Worm (Caenorhabditis elegans) whole organism, L1 larva: ENCODE data around the gene K02E2.7.

Source experiments
- C04F5.9 ChIP-seq: sonication (generic microtip); optimal IDR thresholded peaks from 2 replicates; lab custom pipeline; 2016; ENCODE audit warnings: missing genetic modification characterization, missing compliant biosample characterization
- Y116A8C.19 ChIP-seq: sonication (generic microtip); optimal IDR thresholded peaks from 2 replicates; lab custom pipeline; 2016; ENCODE audit warnings: missing compliant biosample characterization, missing genetic modification characterization, borderline replicate concordance
- alr-1 ChIP-seq: fragments of 200-800 bp; sonication (Bioruptor generic); optimal IDR thresholded peaks from 2 replicates; lab custom pipeline; 2018; ENCODE audit warnings: borderline replicate concordance, mild to moderate bottlenecking, missing genetic modification characterization, missing compliant biosample characterization
- aly-2 ChIP-seq: fragments of 150-350 bp; optimal IDR thresholded peaks from 2 replicates; lab custom pipeline; 2014; ENCODE audit warnings: missing biosample characterization, missing genetic modification characterization
- blmp-1 ChIP-seq: fragments of 150-350 bp; optimal IDR thresholded peaks from 2 replicates; lab custom pipeline; 2014; ENCODE audit warnings: missing biosample characterization, missing genetic modification characterization
- ceh-63 ChIP-seq: fragments of 200-800 bp; sonication (Bioruptor generic); optimal IDR thresholded peaks from 2 replicates; lab custom pipeline; 2018; ENCODE audit warnings: mild to moderate bottlenecking, missing genetic modification characterization, missing compliant biosample characterization
- ceh-82 ChIP-seq, 3 experiments: fragments of 150-350 bp in 1 of 3; sonication (generic microtip) in 2 of 3; optimal IDR thresholded peaks; 2 replicates each; lab custom pipeline; 2014 to 2017; ENCODE audit warnings: missing biosample characterization in 3 of 3, missing genetic modification characterization in 3 of 3
- dpl-1 ChIP-seq, 3 experiments: fragments of 150-350 bp in 2 of 3; sonication (generic microtip) in 1 of 3; optimal IDR thresholded peaks; 2 replicates each; lab custom pipeline; 2014 to 2017; ENCODE audit warnings: missing biosample characterization in 3 of 3, missing genetic modification characterization in 3 of 3, missing genetic modification reagents in 3 of 3
- efl-1 ChIP-seq, 4 experiments: fragments of 150-350 bp; optimal IDR thresholded peaks in 3 of 4; peaks in 1 of 4; 1 replicate in 1 of 4; 2 replicates in 3 of 4; lab custom pipeline; 2014; ENCODE audit warnings: missing biosample characterization in 2 of 4, missing genetic modification characterization in 2 of 4, missing genetic modification reagents in 2 of 4
- efl-3 ChIP-seq: fragments of 200-800 bp; sonication (Bioruptor generic); optimal IDR thresholded peaks from 2 replicates; lab custom pipeline; 2018; ENCODE audit warnings: mild to moderate bottlenecking, missing genetic modification characterization, missing compliant biosample characterization
- egl-13 ChIP-seq: sonication (generic microtip); optimal IDR thresholded peaks from 2 replicates; lab custom pipeline; 2016; ENCODE audit warnings: missing genotype, missing genetic modification reagents, missing genetic modification characterization, missing compliant biosample characterization
- elt-2 ChIP-seq: sonication (generic microtip); optimal IDR thresholded peaks from 2 replicates; lab custom pipeline; 2016; ENCODE audit warnings: missing genetic modification characterization, mild to moderate bottlenecking, inconsistent platforms, missing compliant biosample characterization, missing genetic modification reagents
- elt-3 ChIP-seq, 6 experiments: fragments of 150-350 bp in 1 of 6; sonication (generic microtip); optimal IDR thresholded peaks; 2 replicates each; lab custom pipeline; 2017 to 2018; ENCODE audit warnings: missing biosample characterization in 6 of 6, missing genetic modification characterization in 6 of 6, inconsistent platforms in 1 of 6
- ets-5 ChIP-seq: fragments of 200-800 bp; sonication (Bioruptor generic); IDR thresholded peaks from 2 replicates; pipeline ENCODE4 v1.3.6; 2022; ENCODE audit warnings: missing genetic modification characterization, missing compliant biosample characterization
- fkh-4 ChIP-seq: sonication (generic microtip); optimal IDR thresholded peaks from 2 replicates; lab custom pipeline; 2016; ENCODE audit warnings: missing compliant biosample characterization, missing genetic modification characterization, borderline replicate concordance
- fos-1 ChIP-seq: fragments of 150-350 bp; optimal IDR thresholded peaks from 2 replicates; lab custom pipeline; 2014; ENCODE audit warnings: missing biosample characterization, missing genetic modification characterization
- grh-1 ChIP-seq: fragments of 200-800 bp; sonication (Bioruptor generic); IDR thresholded peaks from 2 replicates; pipeline ENCODE4 v1.3.6; 2022; ENCODE audit warnings: missing genetic modification reagents, missing genetic modification characterization, missing compliant biosample characterization
- hpl-2 ChIP-seq: fragments of 150-350 bp; optimal IDR thresholded peaks from 2 replicates; lab custom pipeline; 2014; ENCODE audit warnings: missing biosample characterization, missing genetic modification reagents, missing genetic modification characterization
- jun-1 ChIP-seq: fragments of 150-350 bp; optimal IDR thresholded peaks from 2 replicates; lab custom pipeline; 2014; ENCODE audit warnings: missing biosample characterization, missing genetic modification reagents, missing genetic modification characterization
- lin-14 ChIP-seq: fragments of 200-800 bp; sonication (Bioruptor generic); optimal IDR thresholded peaks from 2 replicates; lab custom pipeline; 2018; ENCODE audit warnings: mild to moderate bottlenecking, missing genetic modification characterization, moderate library complexity, missing compliant biosample characterization
- lin-35 ChIP-seq, 2 experiments: fragments of 150-350 bp; optimal IDR thresholded peaks; 2 replicates each; lab custom pipeline; 2014; ENCODE audit warnings: missing biosample characterization in 2 of 2, missing genetic modification characterization in 2 of 2, missing genetic modification reagents in 2 of 2
- lir-3 ChIP-seq: sonication (generic microtip); optimal IDR thresholded peaks from 2 replicates; lab custom pipeline; 2016; ENCODE audit warnings: mild to moderate bottlenecking, missing genetic modification characterization, moderate library complexity, missing compliant biosample characterization; ENCODE audit not compliant: poor library complexity
- mdl-1 ChIP-seq, 2 experiments: fragments of 150-350 bp; optimal IDR thresholded peaks; 2 replicates each; lab custom pipeline; 2014 to 2017; ENCODE audit warnings: missing biosample characterization in 2 of 2, missing genetic modification characterization in 2 of 2, inconsistent platforms in 1 of 2
- nhr-12 ChIP-seq: sonication (generic microtip); optimal IDR thresholded peaks from 2 replicates; lab custom pipeline; 2017; ENCODE audit warnings: missing biosample characterization, missing genetic modification characterization
- nhr-20 ChIP-seq: sonication (generic microtip); optimal IDR thresholded peaks from 2 replicates; lab custom pipeline; 2016; ENCODE audit warnings: mild to moderate bottlenecking, missing genetic modification characterization, missing compliant biosample characterization
- nhr-237 ChIP-seq: fragments of 150-350 bp; optimal IDR thresholded peaks from 2 replicates; lab custom pipeline; 2014; ENCODE audit warnings: missing biosample characterization, missing genetic modification characterization
- nhr-28 ChIP-seq: fragments of 150-350 bp; optimal IDR thresholded peaks from 2 replicates; lab custom pipeline; 2014; ENCODE audit warnings: missing biosample characterization, missing genetic modification characterization
- nhr-47 ChIP-seq: sonication (generic microtip); optimal IDR thresholded peaks from 2 replicates; lab custom pipeline; 2016; ENCODE audit warnings: mild to moderate bottlenecking, missing genetic modification characterization, moderate library complexity, missing compliant biosample characterization
- nhr-76 ChIP-seq: sonication (generic microtip); optimal IDR thresholded peaks from 2 replicates; lab custom pipeline; 2017; ENCODE audit warnings: missing biosample characterization, missing genetic modification characterization
- nhr-77 ChIP-seq: fragments of 150-350 bp; optimal IDR thresholded peaks from 2 replicates; lab custom pipeline; 2014; ENCODE audit warnings: missing biosample characterization, missing genetic modification characterization
- nhr-90 ChIP-seq: sonication (generic microtip); optimal IDR thresholded peaks from 2 replicates; lab custom pipeline; 2016; ENCODE audit warnings: mild to moderate bottlenecking, missing genetic modification characterization, missing compliant biosample characterization; ENCODE audit not compliant: poor library complexity
- skn-1 ChIP-seq: fragments of 150-350 bp; optimal IDR thresholded peaks from 2 replicates; lab custom pipeline; 2014; ENCODE audit warnings: missing biosample characterization, missing genetic modification characterization
- snpc-4 ChIP-seq: fragments of 150-350 bp; optimal IDR thresholded peaks from 2 replicates; lab custom pipeline; 2014; ENCODE audit warnings: missing biosample characterization, missing genetic modification characterization
- snu-23 ChIP-seq: sonication (generic microtip); optimal IDR thresholded peaks from 2 replicates; lab custom pipeline; 2016; ENCODE audit warnings: missing genetic modification characterization, missing compliant biosample characterization
- swsn-7 ChIP-seq: sonication (generic microtip); optimal IDR thresholded peaks from 2 replicates; lab custom pipeline; 2016; ENCODE audit warnings: missing genetic modification characterization, missing compliant biosample characterization
- tbx-2 ChIP-seq: sonication (generic microtip); optimal IDR thresholded peaks from 2 replicates; lab custom pipeline; 2016; ENCODE audit warnings: missing genetic modification characterization, missing compliant biosample characterization
- tlp-1 ChIP-seq: fragments of 150-350 bp; optimal IDR thresholded peaks from 2 replicates; lab custom pipeline; 2014; ENCODE audit warnings: missing biosample characterization, missing genetic modification characterization
- unc-130 ChIP-seq: fragments of 150-350 bp; optimal IDR thresholded peaks from 2 replicates; lab custom pipeline; 2017; ENCODE audit warnings: missing biosample characterization, missing genetic modification characterization, inconsistent platforms
- unc-98 ChIP-seq: fragments of 200-800 bp; sonication (Bioruptor generic); IDR thresholded peaks from 2 replicates; pipeline ENCODE4 v1.3.6; 2022; ENCODE audit warnings: missing genetic modification characterization, missing compliant biosample characterization
- vab-15 ChIP-seq: sonication (generic microtip); optimal IDR thresholded peaks from 2 replicates; lab custom pipeline; 2017; ENCODE audit warnings: missing genotype, mild to moderate bottlenecking, missing genetic modification characterization, missing compliant biosample characterization
- ztf-4 ChIP-seq: fragments of 150-350 bp; optimal IDR thresholded peaks from 2 replicates; lab custom pipeline; 2014; ENCODE audit warnings: missing biosample characterization, missing genetic modification characterization

The K02E2.7 gene

ce11 chrV:20413426-20413825 is 26.6 kb upstream of the K02E2.7 start (continued):
- TF ChIP-seq blmp-1 (tag; lab: Kevin White, UChicago) (peak; percentile 27), aly-2 (tag; lab: Kevin White, UChicago) (no peak), fos-1 (tag; lab: Kevin White, UChicago) (no peak), mdl-1 (tag; optimal IDR thresholded peaks at IDR 0.05; lab: Kevin White, UChicago) (peak in 1 of 2 experiments; percentile 60), dpl-1 (GFP tag; optimal IDR thresholded peaks at IDR 0.05; lab: Kevin White, UChicago) (peak in 1 of 3 experiments; percentile 20), fkh-4 (no peak), ceh-82 (tag; optimal IDR thresholded peaks at IDR 0.05; lab: Kevin White, UChicago) (no peak), C04F5.9 (tag; lab: Kevin White, UChicago) (no peak)

ce11 chrV:20412225-20412624 is 25.4 kb upstream of the K02E2.7 start:
- TF ChIP-seq blmp-1 (tag; lab: Kevin White, UChicago) = peak; percentile 54
- TF ChIP-seq alr-1 (tag; lab: Kevin White, UChicago) = no peak
- no peak for TF ChIP-seq swsn-7 (tag; lab: Kevin White, UChicago)
- TF ChIP-seq nhr-28 = no peak
- TF ChIP-seq lin-35 (GFP tag; optimal IDR thresholded peaks at IDR 0.05; lab: Kevin White, UChicago) = peak in 1 of 2 experiments; percentile 33
- TF ChIP-seq lir-3 (tag; lab: Kevin White, UChicago) = no peak
- no peak for TF ChIP-seq grh-1 (GFP tag; lab: Robert Waterston, UW)
- no peak for TF ChIP-seq tbx-2 (tag; lab: Kevin White, UChicago)
- TF ChIP-seq nhr-237 = no peak
- TF ChIP-seq skn-1 (tag; lab: Kevin White, UChicago) = no peak
- TF ChIP-seq aly-2 (tag; lab: Kevin White, UChicago) = no peak
- no peak for TF ChIP-seq nhr-20
- no peak for TF ChIP-seq efl-1 (optimal IDR thresholded peaks at IDR 0.05; lab: Kevin White, UChicago)
- peak in 1 of 2 experiments; percentile 88 for TF ChIP-seq efl-1 (GFP tag; optimal IDR thresholded peaks at IDR 0.05 in 1 of 2; lab: Kevin White, UChicago)
- TF ChIP-seq fos-1 (tag; lab: Kevin White, UChicago) = no peak
- peak; percentile 41 for TF ChIP-seq elt-2 (tag; lab: Kevin White, UChicago)
- TF ChIP-seq hpl-2 = no peak
- TF ChIP-seq ceh-82 (tag; optimal IDR thresholded peaks at IDR 0.05; lab: Kevin White, UChicago) = no peak
- TF ChIP-seq ceh-63 = no peak
- TF ChIP-seq unc-98 (GFP tag; lab: Robert Waterston, UW) = no peak
- no peak for TF ChIP-seq ztf-4 (tag; lab: Kevin White, UChicago)
- no peak for TF ChIP-seq nhr-12 (tag; lab: Kevin White, UChicago)
- no peak for TF ChIP-seq vab-15
- TF ChIP-seq jun-1 = no peak
- TF ChIP-seq efl-3 = no peak
- no peak for TF ChIP-seq lin-14 (GFP tag; lab: Kevin White, UChicago)
- TF ChIP-seq egl-13 (tag; lab: Kevin White, UChicago) = no peak
- no peak for TF ChIP-seq Y116A8C.19
- TF ChIP-seq ets-5 (GFP tag; lab: Robert Waterston, UW) = no peak
- TF ChIP-seq nhr-76 = no peak
- TF ChIP-seq nhr-90 (tag; lab: Kevin White, UChicago) = no peak
- no peak for TF ChIP-seq unc-130 (tag; lab: Kevin White, UChicago)
- peak in 2 of 6 experiments; percentile 24 to 49 for TF ChIP-seq elt-3 (tag; optimal IDR thresholded peaks at IDR 0.05; lab: Kevin White, UChicago)
- TF ChIP-seq tlp-1 (tag; lab: Kevin White, UChicago) = no peak
- TF ChIP-seq snu-23 (GFP tag; lab: Kevin White, UChicago) = no peak
- TF ChIP-seq nhr-47 = no peak
- TF ChIP-seq snpc-4 = no peak
- TF ChIP-seq nhr-77 (tag; lab: Kevin White, UChicago) = no peak
